Worm (Caenorhabditis elegans): ENCODE results near the gene erd-2.2.

Gene erd-2.2

DNA sequence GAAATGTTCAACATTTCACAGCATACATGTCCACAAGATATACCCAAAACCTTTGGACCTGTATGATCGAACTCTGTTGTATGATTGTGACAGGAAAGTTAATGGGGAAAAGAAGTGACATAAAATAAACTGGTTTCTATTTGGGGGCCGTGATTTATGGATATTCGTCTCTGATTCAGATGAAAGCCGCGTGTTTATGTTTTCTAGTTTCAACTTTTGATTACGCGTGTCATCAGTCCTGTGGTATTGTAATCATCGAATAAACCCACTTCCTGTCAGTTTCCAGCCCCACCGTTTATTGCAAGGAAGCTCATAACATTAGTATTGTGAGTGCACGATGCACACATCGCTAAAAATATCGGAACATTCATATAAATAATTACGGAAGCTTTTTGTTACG, 15.4 kb downstream of the erd-2.2 start:
- no peak for TF ChIP-seq ceh-62 (tag; optimal IDR thresholded peaks at IDR 0.05)
- TF ChIP-seq hlh-30 (tag; optimal IDR thresholded peaks at IDR 0.05; ENCODE audit: insufficient read depth): peak; percentile 43
- no peak for TF ChIP-seq Y5F2A.4 (GFP tag; optimal IDR thresholded peaks at IDR 0.05)
- TF ChIP-seq mxl-2 (GFP tag; conservative IDR thresholded peaks at IDR 0.05): no peak
- TF ChIP-seq nhr-48 (tag; optimal IDR thresholded peaks at IDR 0.05): peak; percentile 15
- no peak for TF ChIP-seq cey-2 (tag; optimal IDR thresholded peaks at IDR 0.05; ENCODE audit: borderline replicate concordance, insufficient read depth)
- TF ChIP-seq mdl-1 (tag; optimal IDR thresholded peaks at IDR 0.05): peak in 1 of 2 experiments; percentile 59
- peak in 1 of 2 experiments; percentile 6 for TF ChIP-seq lsy-2 (tag; optimal IDR thresholded peaks at IDR 0.05)
- TF ChIP-seq lin-15B (tag; optimal IDR thresholded peaks at IDR 0.05): no peak
- TF ChIP-seq jun-1 (tag; optimal IDR thresholded peaks at IDR 0.05): no peak
- TF ChIP-seq attf-4 (tag; optimal IDR thresholded peaks at IDR 0.05): no peak
- TF ChIP-seq daf-12 (tag; optimal IDR thresholded peaks at IDR 0.05): no peak
- TF ChIP-seq unc-62 (GFP tag; optimal IDR thresholded peaks at IDR 0.05 in 1 of 2): peak in 1 of 2 experiments; percentile 72
- peak; percentile 42 for TF ChIP-seq unc-62 (tag; optimal IDR thresholded peaks at IDR 0.05)
- TF ChIP-seq nhr-28 (tag; optimal IDR thresholded peaks at IDR 0.05): peak; percentile 80
- TF ChIP-seq zip-11 (GFP tag; IDR thresholded peaks at IDR 0.05): no peak
- no peak for TF ChIP-seq nhr-6 (tag; optimal IDR thresholded peaks at IDR 0.05)
- no peak for TF ChIP-seq ctbp-1 (GFP tag; IDR thresholded peaks at IDR 0.05)
- TF ChIP-seq spr-1 (tag; optimal IDR thresholded peaks at IDR 0.05): no peak
- no peak for TF ChIP-seq ces-1 (GFP tag; optimal IDR thresholded peaks at IDR 0.05)
- peak; percentile 48 for TF ChIP-seq hlh-11 (tag; optimal IDR thresholded peaks at IDR 0.05)
- peak; percentile 50 for TF ChIP-seq mxl-3 (GFP tag; optimal IDR thresholded peaks at IDR 0.05)
- TF ChIP-seq php-3 (GFP tag; IDR thresholded peaks at IDR 0.05): 0 out of 2 replicates have a peak, but pooled peaks have one; percentile 24

DNA sequence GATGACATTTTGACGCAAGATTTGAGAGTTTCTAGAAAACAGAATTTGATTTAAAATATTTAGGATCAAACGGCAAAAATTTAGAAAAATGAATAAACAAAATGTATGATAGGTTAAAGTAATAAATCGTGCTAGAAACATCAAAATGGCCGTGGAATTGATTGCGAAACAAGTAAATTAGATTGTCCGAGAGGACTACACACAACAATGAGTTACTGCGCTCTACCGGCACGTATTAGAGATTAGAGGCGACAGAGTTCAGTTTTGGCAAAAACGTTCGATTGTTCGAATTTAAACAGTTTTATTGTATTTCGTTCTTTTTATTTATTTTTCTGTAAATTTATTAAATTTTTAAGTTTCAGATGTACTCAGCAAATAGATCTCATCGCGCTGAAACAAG, 18.9 kb downstream of the erd-2.2 start, which contains the start of the genes dnc-2 and bcl-7:
Gene dnc-2 (minus strand): TSS at position 33 of the 400 bp plus-strand sequence.
Gene bcl-7 (plus strand): TSS at position 363 of the 400 bp plus-strand sequence.
- no peak for TF ChIP-seq pha-4 (GFP tag; IDR thresholded peaks at IDR 0.05)
- peak; percentile 51 for TF ChIP-seq pha-4 (tag; optimal IDR thresholded peaks at IDR 0.05)
- no peak for TF ChIP-seq ctbp-1 (GFP tag; IDR thresholded peaks at IDR 0.05)
- TF ChIP-seq ztf-11 (tag; optimal IDR thresholded peaks at IDR 0.05): no peak
- TF ChIP-seq nhr-76 (tag; optimal IDR thresholded peaks at IDR 0.05): no peak
- no peak for TF ChIP-seq lin-13 (GFP tag; optimal IDR thresholded peaks at IDR 0.05)
- peak; percentile 23 for TF ChIP-seq T20F7.1 (GFP tag; optimal IDR thresholded peaks at IDR 0.05)
- peak; percentile 15 for TF ChIP-seq duxl-1 (tag; optimal IDR thresholded peaks at IDR 0.05; ENCODE audit: poor library complexity)
- TF ChIP-seq nhr-6 (tag; optimal IDR thresholded peaks at IDR 0.05): peak; percentile 12
- no peak for TF ChIP-seq daf-16 (GFP tag; optimal IDR thresholded peaks at IDR 0.05)
- TF ChIP-seq daf-16 (tag; optimal IDR thresholded peaks at IDR 0.05): peak; percentile 31
- TF ChIP-seq dpl-1 (GFP tag; optimal IDR thresholded peaks at IDR 0.05): peak; percentile 65
- peak; percentile 38 for TF ChIP-seq mep-1 (tag; optimal IDR thresholded peaks at IDR 0.05)
- TF ChIP-seq hif-1 (tag; optimal IDR thresholded peaks at IDR 0.05): peak in 1 of 2 experiments; percentile 28
- peak; percentile 38 for TF ChIP-seq rbr-2 (tag; optimal IDR thresholded peaks at IDR 0.05)
- TF ChIP-seq aha-1 (tag): peak; percentile 9
- TF ChIP-seq gei-8 (GFP tag; optimal IDR thresholded peaks at IDR 0.05): no peak
- no peak for TF ChIP-seq zfp-3 (GFP tag; conservative IDR thresholded peaks at IDR 0.05)
- no peak for TF ChIP-seq daf-8 (GFP tag; IDR thresholded peaks at IDR 0.05)
- no peak for TF ChIP-seq T26A8.4 (GFP tag; IDR thresholded peaks at IDR 0.05)
- TF ChIP-seq lsy-2 (tag; optimal IDR thresholded peaks at IDR 0.05): peak in 1 of 2 experiments; percentile 84
- 0 out of 2 replicates have a peak, but pooled peaks have one; percentile 6 for TF ChIP-seq hmg-1.1 (GFP tag; IDR thresholded peaks at IDR 0.05)
- peak; percentile 37 for TF ChIP-seq dve-1 (tag; optimal IDR thresholded peaks at IDR 0.05; ENCODE audit: insufficient read depth)
- TF ChIP-seq pqm-1 (tag; optimal IDR thresholded peaks at IDR 0.05): no peak
- TF ChIP-seq lin-38 (GFP tag; IDR thresholded peaks at IDR 0.05): peak; percentile 88

Measured in whole organism, L4 larva.